Worm (Caenorhabditis elegans) whole organism, young adult: ENCODE measurements around the gene ant-1.3.

Experiments used
- F39B2.1 ChIP-seq: fragments of 200-800 bp; sonication (Bioruptor generic); IDR thresholded peaks from 2 replicates; pipeline ENCODE4 v1.3.6; 2022; ENCODE audit warnings: missing genetic modification reagents, missing genetic modification characterization, missing compliant biosample characterization
- aptf-2 ChIP-seq: fragments of 200-800 bp; sonication (Bioruptor generic); conservative IDR thresholded peaks from 2 replicates; pipeline ENCODE4 v1.3.6; 2022; ENCODE audit warnings: missing genetic modification reagents, missing genetic modification characterization, missing compliant biosample characterization
- atf-7 ChIP-seq: sonication (generic microtip); optimal IDR thresholded peaks from 2 replicates; lab custom pipeline; 2017; ENCODE audit warnings: mild to moderate bottlenecking, missing genetic modification characterization, missing compliant biosample characterization
- dpl-1 ChIP-seq: fragments of 150-350 bp; optimal IDR thresholded peaks from 2 replicates; lab custom pipeline; 2014; ENCODE audit warnings: missing biosample characterization, missing genetic modification reagents, missing genetic modification characterization
- efl-1 ChIP-seq: fragments of 150-350 bp; optimal IDR thresholded peaks from 2 replicates; lab custom pipeline; 2014; ENCODE audit warnings: missing biosample characterization, missing genetic modification reagents, missing genetic modification characterization
- lin-35 ChIP-seq, 3 experiments: fragments of 150-350 bp in 2 of 3; sonication (generic microtip) in 1 of 3; optimal IDR thresholded peaks; 2 replicates each; lab custom pipeline; 2014 to 2018; ENCODE audit warnings: missing biosample characterization in 3 of 3, missing genetic modification characterization in 3 of 3, missing genetic modification reagents in 3 of 3
- pha-4 ChIP-seq: fragments of 150-350 bp; sonication (generic microtip); optimal IDR thresholded peaks from 2 replicates; lab custom pipeline; 2014; ENCODE audit warnings: missing biosample characterization, missing genetic modification reagents, missing genetic modification characterization
- snpc-1.1 ChIP-seq: sonication (generic microtip); optimal IDR thresholded peaks from 2 replicates; lab custom pipeline; 2017; ENCODE audit warnings: missing genetic modification characterization, mild to moderate bottlenecking, missing compliant biosample characterization, antibody characterized with exemption, moderate library complexity, missing genotype, missing genetic modification reagents; ENCODE audit not compliant: insufficient read depth
- unc-62 ChIP-seq: fragments of 150-350 bp; optimal IDR thresholded peaks from 2 replicates; lab custom pipeline; 2014; ENCODE audit warnings: missing biosample characterization, missing genetic modification reagents, missing genetic modification characterization
- ztf-6 ChIP-seq: fragments of 200-800 bp; sonication (Bioruptor generic); IDR thresholded peaks from 2 replicates; pipeline ENCODE4 v1.3.6; 2022; ENCODE audit warnings: missing genetic modification reagents, missing genetic modification characterization, missing compliant biosample characterization

DNA sequence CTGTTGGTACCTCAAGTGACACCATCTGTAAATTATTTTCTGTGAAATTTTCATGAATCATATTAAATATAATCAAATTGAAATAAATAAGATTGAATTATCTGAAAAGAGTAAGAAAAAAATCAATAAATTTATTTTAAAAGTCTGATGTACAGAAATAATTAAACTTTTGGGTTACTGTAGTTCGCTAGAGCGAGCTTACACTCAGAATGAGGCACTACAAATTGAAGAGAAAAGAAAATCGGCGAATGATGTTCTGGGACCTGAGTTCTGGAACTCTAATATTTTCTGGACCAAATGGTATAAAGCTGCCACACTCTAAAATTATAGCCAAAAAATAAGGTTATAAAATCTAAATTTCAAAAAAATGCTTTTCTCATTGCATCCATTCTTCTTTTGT, 24.8 kb upstream of the ant-1.3 start:
- TF ChIP-seq lin-35 (GFP tag; optimal IDR thresholded peaks at IDR 0.05; lab: Kevin White, UChicago) (no peak), pha-4 (no peak), snpc-1.1 (tag; lab: Kevin White, UChicago) (no peak), dpl-1 (GFP tag; lab: Kevin White, UChicago) (no peak), F39B2.1 (GFP tag; lab: Robert Waterston, UW) (no peak), ztf-6 (GFP tag; lab: Robert Waterston, UW) (no peak), efl-1 (GFP tag; lab: Kevin White, UChicago) (no peak), atf-7 (tag; lab: Kevin White, UChicago) (no peak), aptf-2 (no peak), unc-62 (no peak)
